Worm (Caenorhabditis elegans): ENCODE results near the gene F02C12.3.

ce11 chrX:13411306-13411705, 14.5 kb downstream of the F02C12.3 start:
- TF ChIP-seq hnd-1 (tag; optimal IDR thresholded peaks at IDR 0.05) = no peak
- no peak for TF ChIP-seq flt-1 (GFP tag; IDR thresholded peaks at IDR 0.05)
- no peak for TF ChIP-seq ama-1 (optimal IDR thresholded peaks at IDR 0.05)
- no peak for TF ChIP-seq sea-1 (GFP tag; conservative IDR thresholded peaks at IDR 0.05)
- no peak for TF ChIP-seq F13C5.2 (tag; optimal IDR thresholded peaks at IDR 0.05)
- no peak for TF ChIP-seq aly-1 (tag; optimal IDR thresholded peaks at IDR 0.05)
- TF ChIP-seq hmbx-1 (tag; optimal IDR thresholded peaks at IDR 0.05) = no peak
